Fruit fly (Drosophila melanogaster) whole organism, prepupa: ENCODE results near the gene CG43673.

Experiments used
- CG10631 ChIP-seq: fragments of 200-800 bp; sonication (Bioruptor generic); optimal IDR thresholded peaks from 2 replicates; lab custom pipeline; 2016; ENCODE audit warnings: missing biosample characterization, missing genetic modification characterization
- CG10669 ChIP-seq: fragments of 200-800 bp; sonication (Bioruptor generic); optimal IDR thresholded peaks from 3 replicates; lab custom pipeline; 2018; ENCODE audit warnings: missing biosample characterization, mild to moderate bottlenecking, missing genetic modification characterization, moderate library complexity
- CG11294 ChIP-seq: fragments of 200-800 bp; sonication (Bioruptor generic); IDR thresholded peaks from 2 replicates; pipeline ENCODE4 v1.3.6; 2022; ENCODE audit warnings: missing biosample characterization, missing genetic modification characterization
- CG11762 ChIP-seq: fragments of 200-800 bp; sonication (Bioruptor generic); optimal IDR thresholded peaks from 3 replicates; lab custom pipeline; 2016; ENCODE audit warnings: missing biosample characterization, missing genetic modification characterization; ENCODE audit not compliant: insufficient read depth
- CG11902 ChIP-seq: fragments of 200-800 bp; sonication (Bioruptor generic); optimal IDR thresholded peaks from 3 replicates; lab custom pipeline; 2016; ENCODE audit warnings: missing biosample characterization, missing genetic modification characterization
- CG15336 ChIP-seq: fragments of 200-800 bp; sonication (Bioruptor generic); IDR thresholded peaks from 2 replicates; pipeline ENCODE4 v1.3.6; 2022; ENCODE audit warnings: missing biosample characterization, missing genetic modification characterization
- CG1621 ChIP-seq: fragments of 200-800 bp; sonication (Bioruptor generic); optimal IDR thresholded peaks from 3 replicates; lab custom pipeline; 2018; ENCODE audit warnings: missing biosample characterization, mild to moderate bottlenecking, missing genetic modification characterization
- CG3032 ChIP-seq: fragments of 200-800 bp; optimal IDR thresholded peaks from 2 replicates; lab custom pipeline; 2019; ENCODE audit warnings: missing biosample characterization, mild to moderate bottlenecking, missing genetic modification characterization, moderate library complexity
- CG34406 ChIP-seq: fragments of 200-800 bp; sonication (Bioruptor generic); optimal IDR thresholded peaks from 3 replicates; lab custom pipeline; 2016; ENCODE audit warnings: missing biosample characterization, missing genetic modification characterization
- CG3919 ChIP-seq: fragments of 200-800 bp; sonication (Bioruptor generic); optimal IDR thresholded peaks from 3 replicates; lab custom pipeline; 2016; ENCODE audit warnings: missing biosample characterization, missing genetic modification characterization
- CG4318 ChIP-seq: fragments of 200-800 bp; sonication (Bioruptor generic); optimal IDR thresholded peaks from 3 replicates; lab custom pipeline; 2017; ENCODE audit warnings: missing biosample characterization, mild to moderate bottlenecking, missing genetic modification characterization
- CG6808 ChIP-seq: fragments of 200-800 bp; sonication (Bioruptor generic); optimal IDR thresholded peaks from 3 replicates; lab custom pipeline; 2017; ENCODE audit warnings: missing biosample characterization, missing genetic modification characterization, mild to moderate bottlenecking, moderate library complexity, missing genetic modification reagents
- CG7368 ChIP-seq: fragments of 200-800 bp; sonication (Bioruptor generic); optimal IDR thresholded peaks from 3 replicates; lab custom pipeline; 2016; ENCODE audit warnings: missing biosample characterization, missing genetic modification characterization
- CG8119 ChIP-seq: fragments of 200-800 bp; sonication (Bioruptor generic); IDR thresholded peaks from 3 replicates; pipeline ENCODE4 v1.3.6; 2022; ENCODE audit warnings: missing biosample characterization, missing genetic modification characterization
- CG8319 ChIP-seq: fragments of 200-800 bp; sonication (Bioruptor generic); optimal IDR thresholded peaks from 3 replicates; lab custom pipeline; 2016; ENCODE audit warnings: missing biosample characterization, missing genetic modification characterization
- CG8632 ChIP-seq: fragments of 200-800 bp; sonication (Bioruptor generic); optimal IDR thresholded peaks from 3 replicates; lab custom pipeline; 2016; ENCODE audit warnings: missing biosample characterization, missing genetic modification characterization
- CG9139 ChIP-seq: fragments of 200-800 bp; sonication (Bioruptor generic); optimal IDR thresholded peaks from 3 replicates; lab custom pipeline; 2017; ENCODE audit warnings: missing biosample characterization, mild to moderate bottlenecking, missing genetic modification characterization
- Eip75B ChIP-seq: fragments of 200-800 bp; sonication (Bioruptor generic); optimal IDR thresholded peaks from 3 replicates; lab custom pipeline; 2016; ENCODE audit warnings: missing biosample characterization, missing genetic modification characterization
- Eip78C ChIP-seq: fragments of 200-800 bp; sonication (Bioruptor generic); peaks from one replicate; lab custom pipeline; 2016; ENCODE audit warnings: missing biosample characterization, missing genetic modification characterization
- Eip93F ChIP-seq: fragments of 200-800 bp; sonication (Bioruptor generic); optimal IDR thresholded peaks from 2 replicates; lab custom pipeline; 2016; ENCODE audit warnings: missing biosample characterization, mild to moderate bottlenecking, missing genetic modification characterization
- Ets21C ChIP-seq: fragments of 200-800 bp; sonication (Bioruptor generic); optimal IDR thresholded peaks from 3 replicates; lab custom pipeline; 2016; ENCODE audit warnings: missing biosample characterization, missing genetic modification characterization
- Ets96B ChIP-seq: fragments of 200-800 bp; optimal IDR thresholded peaks from 2 replicates; lab custom pipeline; 2019; ENCODE audit warnings: missing biosample characterization, mild to moderate bottlenecking, missing genetic modification characterization, moderate library complexity
- Gug ChIP-seq: fragments of 200-800 bp; sonication (Bioruptor generic); IDR thresholded peaks from 2 replicates; pipeline ENCODE4 v1.3.6; 2022; ENCODE audit warnings: missing biosample characterization, missing genetic modification characterization
- Hr4 ChIP-seq: fragments of 200-800 bp; sonication (Bioruptor generic); optimal IDR thresholded peaks from 3 replicates; lab custom pipeline; 2016; ENCODE audit warnings: missing biosample characterization, missing genetic modification characterization
- Lpt ChIP-seq: fragments of 200-800 bp; sonication (Bioruptor generic); optimal IDR thresholded peaks from 3 replicates; lab custom pipeline; 2016; ENCODE audit warnings: missing biosample characterization, missing genetic modification characterization
- OdsH ChIP-seq: fragments of 200-800 bp; sonication (Bioruptor generic); optimal IDR thresholded peaks from 3 replicates; lab custom pipeline; 2016; ENCODE audit warnings: missing biosample characterization, missing genetic modification characterization
- Sox14 ChIP-seq: fragments of 200-800 bp; sonication (Bioruptor generic); optimal IDR thresholded peaks from 3 replicates; lab custom pipeline; 2016; ENCODE audit warnings: missing biosample characterization, missing genetic modification characterization
- achi ChIP-seq: fragments of 200-800 bp; sonication (Bioruptor generic); optimal IDR thresholded peaks from 3 replicates; lab custom pipeline; 2016; ENCODE audit warnings: missing biosample characterization, missing genetic modification characterization
- cyc ChIP-seq: fragments of 200-800 bp; sonication (Bioruptor generic); optimal IDR thresholded peaks from 3 replicates; lab custom pipeline; 2016; ENCODE audit warnings: missing biosample characterization, missing genetic modification characterization
- dac ChIP-seq: fragments of 200-800 bp; sonication (Bioruptor generic); optimal IDR thresholded peaks from 2 replicates; lab custom pipeline; 2017; ENCODE audit warnings: missing biosample characterization, mild to moderate bottlenecking, missing genetic modification characterization
- eg ChIP-seq: fragments of 200-800 bp; sonication (Bioruptor generic); IDR thresholded peaks from 3 replicates; pipeline ENCODE4 v1.3.6; 2022; ENCODE audit warnings: missing biosample characterization, missing genetic modification characterization
- esn ChIP-seq: fragments of 200-800 bp; sonication (Bioruptor generic); optimal IDR thresholded peaks from 2 replicates; lab custom pipeline; 2016; ENCODE audit warnings: missing biosample characterization, mild to moderate bottlenecking, missing genetic modification characterization, moderate library complexity
- fd59A ChIP-seq: fragments of 200-800 bp; sonication (Bioruptor generic); optimal IDR thresholded peaks from 2 replicates; lab custom pipeline; 2017; ENCODE audit warnings: missing biosample characterization, mild to moderate bottlenecking, missing genetic modification characterization, missing genetic modification reagents
- lz ChIP-seq: fragments of 200-800 bp; sonication (Bioruptor generic); optimal IDR thresholded peaks from 3 replicates; lab custom pipeline; 2016; ENCODE audit warnings: missing biosample characterization, missing genetic modification characterization
- net ChIP-seq: fragments of 200-800 bp; sonication (Bioruptor generic); optimal IDR thresholded peaks from 3 replicates; lab custom pipeline; 2016; ENCODE audit warnings: missing biosample characterization, missing genetic modification characterization
- pdm3 ChIP-seq: fragments of 200-800 bp; sonication (Bioruptor generic); optimal IDR thresholded peaks from 3 replicates; lab custom pipeline; 2016; ENCODE audit warnings: missing biosample characterization, missing genetic modification characterization
- salr ChIP-seq, 2 experiments: fragments of 200-800 bp; sonication (Bioruptor generic); optimal IDR thresholded peaks; 3 replicates each; lab custom pipeline; 2016 to 2018; ENCODE audit warnings: missing biosample characterization in 2 of 2, missing genetic modification characterization in 2 of 2, mild to moderate bottlenecking in 1 of 2
- ss ChIP-seq, 2 experiments: fragments of 200-800 bp; sonication (Bioruptor generic); optimal IDR thresholded peaks; 2 replicates in 1 of 2; 3 replicates in 1 of 2; lab custom pipeline; 2017 to 2018; ENCODE audit warnings: mild to moderate bottlenecking in 2 of 2, missing biosample characterization in 2 of 2, missing genetic modification characterization in 2 of 2, moderate library complexity in 1 of 2
- svp ChIP-seq: fragments of 200-800 bp; sonication (Bioruptor generic); peaks from one replicate; lab custom pipeline; 2016; ENCODE audit warnings: missing biosample characterization, missing genetic modification characterization
- vri ChIP-seq: fragments of 200-800 bp; sonication (Bioruptor generic); optimal IDR thresholded peaks from 3 replicates; lab custom pipeline; 2016; ENCODE audit warnings: missing biosample characterization, mild to moderate bottlenecking, missing genetic modification characterization

Gene CG43673

dm6 chrX:15814485-15814884 is 35.5 kb downstream of the CG43673 start:
- TF ChIP-seq Eip93F (GFP tag; lab: Kevin White, UChicago) (no peak), CG3919 (GFP tag; lab: Kevin White, UChicago) (no peak), Ets96B (tag; lab: Kevin White, UChicago) (no peak), esn (GFP tag; lab: Kevin White, UChicago) (no peak), cyc (GFP tag; lab: Kevin White, UChicago) (no peak), CG6808 (GFP tag; lab: Kevin White, UChicago) (no peak), CG9139 (GFP tag; lab: Kevin White, UChicago) (no peak), CG11294 (GFP tag; lab: Robert Waterston, UW) (no peak), dac (GFP tag; lab: Kevin White, UChicago) (no peak), svp (no peak)
- TF ChIP-seq, all 60 proteins: peak for 0

dm6 chrX:15816127-15816526 is 37.2 kb downstream of the CG43673 start:
- TF ChIP-seq net (no peak), Eip78C (GFP tag; lab: Kevin White, UChicago) (peak; percentile 19)
- TF ChIP-seq, all 60 proteins: peak for 1

- no peak for TF ChIP-seq eg (GFP tag; lab: Robert Waterston, UW)
- TF ChIP-seq salr (GFP tag; optimal IDR thresholded peaks at IDR 0.05; lab: Kevin White, UChicago), result no peak
Observed at dm6 chrX:15816905-15817304, 38.0 kb downstream of the CG43673 start.

dm6 chrX:15817823-15818222 is 38.9 kb downstream of the CG43673 start:
- TF ChIP-seq CG15336 (GFP tag; lab: Robert Waterston, UW), result no peak
- TF ChIP-seq Ets21C (GFP tag; lab: Kevin White, UChicago), result no peak
- no peak for TF ChIP-seq CG6808 (GFP tag; lab: Kevin White, UChicago)
- no peak for TF ChIP-seq CG11902 (GFP tag; lab: Kevin White, UChicago)
- TF ChIP-seq CG3032, result no peak
- no peak for TF ChIP-seq CG10631
- no peak for TF ChIP-seq lz
- TF ChIP-seq svp, result no peak
- no peak for TF ChIP-seq CG10669 (GFP tag; lab: Kevin White, UChicago)
- no peak for TF ChIP-seq achi
- TF ChIP-seq CG34406, result no peak
- TF ChIP-seq vri, result no peak
- TF ChIP-seq Gug (GFP tag; lab: Robert Waterston, UW), result no peak
- TF ChIP-seq CG11762, result no peak
- no peak for TF ChIP-seq Eip75B (GFP tag; lab: Kevin White, UChicago)

dm6 chrX:15818608-15819184 is 39.8 kb downstream of the CG43673 start:
- TF ChIP-seq fd59A (no peak), OdsH (GFP tag; lab: Kevin White, UChicago) (no peak), Eip78C (GFP tag; lab: Kevin White, UChicago) (peak; percentile 74), CG7368 (GFP tag; lab: Kevin White, UChicago) (no peak), esn (GFP tag; lab: Kevin White, UChicago) (peak; percentile 25)

dm6 chrX:15822363-15822762 is 43.4 kb downstream of the CG43673 start:
- TF ChIP-seq CG8119 (GFP tag; lab: Robert Waterston, UW) (no peak), CG8319 (no peak), CG4318 (no peak), CG8632 (GFP tag; lab: Kevin White, UChicago) (no peak), Lpt (no peak), Eip93F (GFP tag; lab: Kevin White, UChicago) (no peak), CG3919 (GFP tag; lab: Kevin White, UChicago) (no peak), CG1621 (tag; lab: Kevin White, UChicago) (no peak), ss (GFP tag; optimal IDR thresholded peaks at IDR 0.05; lab: Kevin White, UChicago) (no peak), pdm3 (GFP tag; lab: Kevin White, UChicago) (no peak), CG9139 (GFP tag; lab: Kevin White, UChicago) (no peak), CG7368 (GFP tag; lab: Kevin White, UChicago) (no peak), Hr4 (GFP tag; lab: Kevin White, UChicago) (no peak), Sox14 (no peak)
- TF ChIP-seq, all 60 proteins: peak for 0
